Fruit fly (Drosophila melanogaster) whole organism, wandering third instar larva: Measurements from ENCODE around the gene Oseg5.
A peak's percentile ranks its signal among the peaks of the same experiment; 100 is the strongest.

Experiments
- Abd-B ChIP-seq: fragments of >200 bp; optimal IDR thresholded peaks from 2 replicates; lab custom pipeline; 2017; ENCODE audit warnings: missing biosample characterization, missing genetic modification characterization
- CG9705 ChIP-seq: fragments of 200-800 bp; sonication (Bioruptor generic); optimal IDR thresholded peaks from 2 replicates; lab custom pipeline; 2018; ENCODE audit warnings: missing biosample characterization, mild to moderate bottlenecking, missing genetic modification characterization
- CrebA ChIP-seq: fragments of 200-800 bp; sonication (Bioruptor generic); optimal IDR thresholded peaks from 2 replicates; lab custom pipeline; 2016; ENCODE audit warnings: missing biosample characterization, mild to moderate bottlenecking, missing genetic modification characterization, borderline replicate concordance
- Dfd ChIP-seq: fragments of >200 bp; optimal IDR thresholded peaks from 2 replicates; lab custom pipeline; 2017; ENCODE audit warnings: missing biosample characterization, missing genetic modification characterization
- Dif ChIP-seq: fragments of 200-275, 200-300 bp; sonication (Bioruptor generic); optimal IDR thresholded peaks from 2 replicates; lab custom pipeline; 2018; ENCODE audit warnings: missing biosample characterization, missing genetic modification characterization; ENCODE audit not compliant: partially characterized antibody
- GATAd ChIP-seq: sonication (Bioruptor generic); optimal IDR thresholded peaks from 2 replicates; lab custom pipeline; 2016; ENCODE audit warnings: missing biosample characterization, missing genetic modification characterization
- HLH106 ChIP-seq: fragments of 200-800 bp; optimal IDR thresholded peaks from 3 replicates; lab custom pipeline; 2019; ENCODE audit warnings: missing biosample characterization, mild to moderate bottlenecking, missing genetic modification characterization, moderate library complexity
- Hnf4 ChIP-seq: fragments of 200-800 bp; sonication (Bioruptor generic); optimal IDR thresholded peaks from 2 replicates; lab custom pipeline; 2016; ENCODE audit warnings: missing biosample characterization, mild to moderate bottlenecking, missing genetic modification characterization
- Hr78 ChIP-seq: fragments of >200 bp; optimal IDR thresholded peaks from 2 replicates; lab custom pipeline; 2017; ENCODE audit warnings: missing biosample characterization, missing genetic modification characterization
- Hr83 ChIP-seq: fragments of 200-300 bp; sonication (Bioruptor generic); optimal IDR thresholded peaks from 2 replicates; lab custom pipeline; 2016; ENCODE audit warnings: missing biosample characterization, mild to moderate bottlenecking, missing genetic modification characterization, moderate library complexity; ENCODE audit not compliant: poor library complexity, severe bottlenecking
- Jra ChIP-seq: sonication (Bioruptor generic); optimal IDR thresholded peaks from 2 replicates; lab custom pipeline; 2016; ENCODE audit warnings: missing biosample characterization, missing genetic modification characterization
- Mio ChIP-seq: sonication (Bioruptor generic); optimal IDR thresholded peaks from 2 replicates; lab custom pipeline; 2016; ENCODE audit warnings: missing biosample characterization, missing genetic modification characterization
- Myc ChIP-seq: fragments of >200 bp; optimal IDR thresholded peaks from 2 replicates; lab custom pipeline; 2017
- N ChIP-seq: fragments of >200 bp; optimal IDR thresholded peaks from 2 replicates; lab custom pipeline; 2018; ENCODE audit warnings: missing biosample characterization, missing external identifiers, missing genetic modification characterization
- Rel ChIP-seq, 2 experiments: fragments of 200-800 bp; sonication (Bioruptor generic) in 1 of 2; optimal IDR thresholded peaks; 2 replicates in 1 of 2; 3 replicates in 1 of 2; lab custom pipeline; 2016 to 2019; ENCODE audit warnings: mild to moderate bottlenecking in 2 of 2, missing biosample characterization in 2 of 2, missing genetic modification characterization in 2 of 2, moderate library complexity in 1 of 2
- Sp1 ChIP-seq: fragments of 200-800 bp; sonication (Bioruptor generic); optimal IDR thresholded peaks from 3 replicates; lab custom pipeline; 2019; ENCODE audit warnings: missing biosample characterization, mild to moderate bottlenecking, missing genetic modification characterization, moderate library complexity
- Vsx2 ChIP-seq: fragments of 200-300, 225-300 bp; sonication (Bioruptor generic); optimal IDR thresholded peaks from 2 replicates; lab custom pipeline; 2018; ENCODE audit warnings: missing biosample characterization, missing genetic modification characterization; ENCODE audit not compliant: partially characterized antibody
- br ChIP-seq: fragments of 200-800 bp; sonication (Bioruptor generic); optimal IDR thresholded peaks from 2 replicates; lab custom pipeline; 2016; ENCODE audit warnings: missing biosample characterization, missing genetic modification characterization
- brk ChIP-seq: fragments of 200-800 bp; sonication (Bioruptor generic); optimal IDR thresholded peaks from 2 replicates; lab custom pipeline; 2016; ENCODE audit warnings: missing biosample characterization, mild to moderate bottlenecking, missing genetic modification characterization
- dl ChIP-seq, 2 experiments: fragments of 175-275, 200-275 bp in 1 of 2; fragments of 200-275 bp in 1 of 2; sonication (Bioruptor generic); optimal IDR thresholded peaks; lab custom pipeline; 2018; ENCODE audit warnings: mild to moderate bottlenecking in 2 of 2, missing biosample characterization in 2 of 2, missing genetic modification characterization in 2 of 2, moderate library complexity in 2 of 2; ENCODE audit not compliant: partially characterized antibody in 2 of 2, insufficient read depth in 1 of 2
- dmrt93B ChIP-seq: fragments of 200-800 bp; sonication (Bioruptor generic); optimal IDR thresholded peaks from 2 replicates; lab custom pipeline; 2018; ENCODE audit warnings: missing biosample characterization, mild to moderate bottlenecking, missing genetic modification characterization
- dsf ChIP-seq: sonication (Bioruptor generic); optimal IDR thresholded peaks from 2 replicates; lab custom pipeline; 2016; ENCODE audit warnings: missing biosample characterization, missing genetic modification characterization, borderline replicate concordance
- ey ChIP-seq: fragments of 200-800 bp; sonication (Bioruptor generic); optimal IDR thresholded peaks from 2 replicates; lab custom pipeline; 2016; ENCODE audit warnings: missing biosample characterization, missing genetic modification characterization
- foxo ChIP-seq, 2 experiments: fragments of 200-800 bp; sonication (Bioruptor generic); optimal IDR thresholded peaks; 2 replicates in 1 of 2; 3 replicates in 1 of 2; lab custom pipeline; 2016 to 2017; ENCODE audit warnings: missing biosample characterization in 2 of 2, missing genetic modification characterization in 2 of 2
- fru ChIP-seq: fragments of 200-800 bp; sonication (Bioruptor generic); optimal IDR thresholded peaks from 3 replicates; lab custom pipeline; 2016; ENCODE audit warnings: missing biosample characterization, mild to moderate bottlenecking, missing genetic modification characterization
- h ChIP-seq: fragments of 200-800 bp; sonication (Bioruptor generic); optimal IDR thresholded peaks from 3 replicates; lab custom pipeline; 2016; ENCODE audit warnings: missing biosample characterization, mild to moderate bottlenecking, missing genetic modification characterization
- jim ChIP-seq: fragments of 175-275, 200-325 bp; sonication (Bioruptor generic); optimal IDR thresholded peaks from 2 replicates; lab custom pipeline; 2016; ENCODE audit warnings: missing biosample characterization, mild to moderate bottlenecking, missing genetic modification characterization
- lola ChIP-seq: fragments of >200 bp; optimal IDR thresholded peaks from 2 replicates; lab custom pipeline; 2017; ENCODE audit warnings: missing biosample characterization, missing genetic modification characterization
- psq ChIP-seq: fragments of 200-800 bp; sonication (Bioruptor generic); optimal IDR thresholded peaks from 3 replicates; lab custom pipeline; 2017; ENCODE audit warnings: missing biosample characterization, mild to moderate bottlenecking, missing genetic modification characterization, moderate library complexity
- rgr ChIP-seq: fragments of 200-800 bp; sonication (Bioruptor generic); optimal IDR thresholded peaks from 3 replicates; lab custom pipeline; 2016; ENCODE audit warnings: missing biosample characterization, mild to moderate bottlenecking, missing genetic modification characterization
- sv ChIP-seq: fragments of 200-800 bp; sonication (Bioruptor generic); optimal IDR thresholded peaks from 3 replicates; lab custom pipeline; 2016; ENCODE audit warnings: missing biosample characterization, missing genetic modification characterization
- usp ChIP-seq: fragments of >200 bp; optimal IDR thresholded peaks from 2 replicates; lab custom pipeline; 2017; ENCODE audit warnings: missing biosample characterization, missing genetic modification characterization
- woc ChIP-seq: sonication (Bioruptor generic); optimal IDR thresholded peaks from 2 replicates; lab custom pipeline; 2016; ENCODE audit warnings: missing biosample characterization, mild to moderate bottlenecking, missing genetic modification characterization

The Oseg5 gene

DNA sequence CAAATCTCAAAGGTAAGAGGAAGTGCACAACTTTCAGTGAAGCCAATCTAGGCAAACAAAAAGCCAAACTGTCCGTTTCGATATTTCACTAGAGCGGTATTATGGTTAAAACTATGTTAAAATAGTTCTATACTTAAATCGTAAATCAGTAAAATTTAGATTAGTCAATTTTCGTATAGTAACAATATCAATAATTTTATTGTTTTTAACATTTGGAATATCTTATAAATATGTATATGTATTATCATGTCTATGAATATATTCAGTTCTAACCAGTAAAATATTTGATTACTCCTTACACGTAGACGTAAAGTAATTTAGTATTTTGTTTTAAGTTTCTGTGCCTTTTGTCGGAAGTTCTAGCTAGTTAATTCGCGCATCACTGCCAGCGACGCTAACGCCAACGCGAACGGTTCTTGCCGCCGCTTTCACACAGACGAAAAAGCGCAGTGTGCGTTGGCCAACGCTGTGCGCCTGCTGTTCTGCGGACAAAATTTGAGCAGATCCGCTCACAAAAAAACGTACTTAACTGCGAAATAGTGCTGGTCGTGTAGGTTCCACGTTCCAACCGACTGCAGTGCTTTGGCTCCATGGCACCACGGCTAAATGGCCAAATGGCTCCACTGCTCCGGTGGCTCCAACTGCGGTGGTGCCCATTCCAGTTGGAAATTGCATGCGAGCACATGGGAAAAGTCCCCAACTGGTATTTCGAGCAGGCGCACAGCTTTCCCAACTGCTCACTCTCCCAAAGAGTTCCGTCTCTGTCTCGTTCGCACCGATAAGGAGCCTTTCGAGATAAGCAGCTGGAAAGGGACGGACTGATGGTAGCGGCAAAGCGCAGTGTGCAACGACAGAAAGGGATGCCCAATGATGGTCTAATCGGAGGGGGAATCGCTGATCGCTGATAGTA is 12.2 kb downstream of the Oseg5 start:
- TF ChIP-seq Myc, result peak; percentile 91
- peak; percentile 74 for TF ChIP-seq Vsx2 (GFP tag; lab: Kevin White, UChicago)
- no peak for TF ChIP-seq lola
- peak; percentile 59 for TF ChIP-seq br (GFP tag; lab: Kevin White, UChicago)
- TF ChIP-seq sv, result no peak
- TF ChIP-seq jim (GFP tag; lab: Kevin White, UChicago), result peak; percentile 70
- no peak for TF ChIP-seq Dfd (GFP tag; lab: Kevin White, UChicago)
- TF ChIP-seq CG9705 (GFP tag; lab: Kevin White, UChicago), result no peak
- TF ChIP-seq Dif (GFP tag; lab: Kevin White, UChicago), result peak; percentile 92
- peak; percentile 48 for TF ChIP-seq woc (GFP tag; lab: Kevin White, UChicago)
- peak; percentile 6 for TF ChIP-seq brk (GFP tag; lab: Kevin White, UChicago)
- peak; percentile 0 for TF ChIP-seq fru
- TF ChIP-seq rgr, result peak; percentile 33
- peak; percentile 49 for TF ChIP-seq HLH106 (tag; lab: Kevin White, UChicago)
- peak; percentile 33 for TF ChIP-seq Hr83 (GFP tag; lab: Kevin White, UChicago)
- no peak for TF ChIP-seq Hr78 (GFP tag; lab: Kevin White, UChicago)
- peak; percentile 65 for TF ChIP-seq CrebA (GFP tag; lab: Kevin White, UChicago)
- TF ChIP-seq h, result peak; percentile 68
- TF ChIP-seq psq (GFP tag; lab: Kevin White, UChicago), result peak; percentile 13
- TF ChIP-seq GATAd (GFP tag; lab: Kevin White, UChicago), result peak; percentile 92
- no peak for TF ChIP-seq usp (GFP tag; lab: Kevin White, UChicago)
- TF ChIP-seq Rel (GFP tag; optimal IDR thresholded peaks at IDR 0.05; lab: Kevin White, UChicago), result peak; percentile 84
- TF ChIP-seq Rel (tag; optimal IDR thresholded peaks at IDR 0.05; lab: Kevin White, UChicago), result peak; percentile 100
- TF ChIP-seq Sp1, result peak; percentile 13
- no peak for TF ChIP-seq foxo (GFP tag; optimal IDR thresholded peaks at IDR 0.05; lab: Kevin White, UChicago)
- no peak for TF ChIP-seq Abd-B (GFP tag; lab: Kevin White, UChicago)
- peak; percentile 76 to 79 for TF ChIP-seq dl (GFP tag; optimal IDR thresholded peaks at IDR 0.05; lab: Kevin White, UChicago; ENCODE audit: insufficient read depth in 1 of 2, partially characterized antibody in 2 of 2)

DNA sequence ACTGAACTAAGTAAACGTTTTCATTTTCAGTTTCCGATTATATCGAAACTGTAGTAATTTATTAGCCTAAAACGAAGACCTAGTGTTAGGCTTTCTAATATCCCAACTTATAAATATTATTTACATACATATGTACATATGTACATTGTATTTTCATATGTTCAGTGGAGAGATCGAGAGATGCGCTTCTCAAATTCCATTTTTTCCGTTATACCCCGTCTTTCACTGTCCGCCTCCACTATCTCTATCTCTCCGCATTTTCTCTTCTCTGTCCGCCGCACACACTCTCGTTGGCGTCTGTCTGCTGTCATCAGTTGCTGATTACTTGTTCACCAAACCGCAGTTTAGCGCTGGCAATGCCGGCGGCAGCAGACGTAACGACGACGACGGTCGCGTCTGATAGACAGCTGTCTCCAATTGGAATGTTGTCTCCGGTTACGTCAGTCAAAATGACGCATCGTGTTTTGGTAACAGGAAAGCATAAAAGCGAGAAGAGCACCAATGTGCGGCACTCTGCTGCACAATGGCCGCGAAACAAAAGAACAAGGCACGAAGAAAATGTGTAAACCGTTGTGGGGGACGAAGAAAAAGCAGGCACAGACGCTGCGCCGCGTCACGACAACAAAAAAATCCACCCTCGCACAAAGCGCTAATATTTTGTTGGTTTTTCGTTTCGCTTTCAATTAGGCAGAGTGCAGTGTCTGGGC is 13.0 kb downstream of the Oseg5 start, which contains the start of gene CG9331:
Gene CG9331, plus strand, starts transcription at position 340 of the 707 bp plus-strand sequence.
- TF ChIP-seq ey (GFP tag; lab: Kevin White, UChicago) (no peak), Vsx2 (GFP tag; lab: Kevin White, UChicago) (peak; percentile 53), Hr83 (GFP tag; lab: Kevin White, UChicago) (no peak), Jra (no peak), dsf (GFP tag; lab: Kevin White, UChicago) (no peak), N (GFP tag; lab: Kevin White, UChicago) (no peak), lola (no peak), h (no peak), Hnf4 (no peak), dl (GFP tag; optimal IDR thresholded peaks at IDR 0.05; lab: Kevin White, UChicago; ENCODE audit: insufficient read depth in 1 of 2, partially characterized antibody in 2 of 2) (peak in 1 of 2 experiments; percentile 59), foxo (GFP tag; optimal IDR thresholded peaks at IDR 0.05; lab: Kevin White, UChicago) (no peak), woc (GFP tag; lab: Kevin White, UChicago) (peak; percentile 5), Dif (GFP tag; lab: Kevin White, UChicago) (peak; percentile 38), rgr (no peak), dmrt93B (no peak), jim (GFP tag; lab: Kevin White, UChicago) (no peak), Mio (GFP tag; lab: Kevin White, UChicago) (no peak), CG9705 (GFP tag; lab: Kevin White, UChicago) (no peak), Rel (GFP tag; optimal IDR thresholded peaks at IDR 0.05; lab: Kevin White, UChicago) (no peak), Rel (tag; optimal IDR thresholded peaks at IDR 0.05; lab: Kevin White, UChicago) (peak; percentile 56), Hr78 (GFP tag; lab: Kevin White, UChicago) (no peak), sv (no peak), psq (GFP tag; lab: Kevin White, UChicago) (peak; percentile 14), HLH106 (tag; lab: Kevin White, UChicago) (no peak), Sp1 (no peak)
